Fruit fly (Drosophila melanogaster): ENCODE results near the gene CG3246.

The CG3246 gene

dm6 chr2L:3439502-3439901, 22.2 kb downstream of the CG3246 start (continued):
- TF ChIP-seq gce (GFP tag; IDR thresholded peaks at IDR 0.05) (no peak), CG6813 (GFP tag; optimal IDR thresholded peaks at IDR 0.05) (no peak), Opbp (GFP tag; IDR thresholded peaks at IDR 0.05; ENCODE audit: partially characterized antibody) (no peak), slp2 (GFP tag; optimal IDR thresholded peaks at IDR 0.05) (no peak), CG9817 (tag; optimal IDR thresholded peaks at IDR 0.05) (no peak), Ets97D (GFP tag; optimal IDR thresholded peaks at IDR 0.05) (no peak), CG18619 (GFP tag; optimal IDR thresholded peaks at IDR 0.05) (no peak), CG2202 (tag; optimal IDR thresholded peaks at IDR 0.05) (no peak), CG32772 (GFP tag; IDR thresholded peaks at IDR 0.05) (no peak), CG34376 (GFP tag; optimal IDR thresholded peaks at IDR 0.05) (no peak), NK7.1 (GFP tag; optimal IDR thresholded peaks at IDR 0.05) (no peak), CG9215 (GFP tag; IDR thresholded peaks at IDR 0.05) (no peak), Gsc (GFP tag; IDR thresholded peaks at IDR 0.05) (no peak), eve (GFP tag; optimal IDR thresholded peaks at IDR 0.05) (peak in 1 of 2 experiments; percentile 2), al (GFP tag; IDR thresholded peaks at IDR 0.05) (no peak), CG12219 (GFP tag; optimal IDR thresholded peaks at IDR 0.05) (no peak), CG18764 (GFP tag; optimal IDR thresholded peaks at IDR 0.05) (no peak), fd96Cb (tag; optimal IDR thresholded peaks at IDR 0.05) (peak; percentile 20), Elba2 (GFP tag; optimal IDR thresholded peaks at IDR 0.05) (no peak), tll (GFP tag; optimal IDR thresholded peaks at IDR 0.05) (no peak), pzg (GFP tag; optimal IDR thresholded peaks at IDR 0.05) (no peak), en (GFP tag; optimal IDR thresholded peaks at IDR 0.05) (no peak), crc (GFP tag; optimal IDR thresholded peaks at IDR 0.05) (no peak), CG4424 (GFP tag; optimal IDR thresholded peaks at IDR 0.05) (no peak), gcm2 (GFP tag; optimal IDR thresholded peaks at IDR 0.05) (no peak), nau (GFP tag; optimal IDR thresholded peaks at IDR 0.05) (no peak), Sox100B (GFP tag; optimal IDR thresholded peaks at IDR 0.05) (peak; percentile 20), Abd-B (GFP tag; optimal IDR thresholded peaks at IDR 0.05) (no peak), CG16863 (GFP tag; optimal IDR thresholded peaks at IDR 0.05) (no peak), tna (GFP tag; IDR thresholded peaks at IDR 0.05; ENCODE audit: partially characterized antibody) (no peak), zen (tag; optimal IDR thresholded peaks at IDR 0.05) (no peak), Six4 (GFP tag; optimal IDR thresholded peaks at IDR 0.05) (no peak), br (optimal IDR thresholded peaks at IDR 0.05) (no peak), Bgb (GFP tag; IDR thresholded peaks at IDR 0.05; ENCODE audit: partially characterized antibody) (no peak), grau (tag; optimal IDR thresholded peaks at IDR 0.05) (peak; percentile 26), twi (tag; optimal IDR thresholded peaks at IDR 0.05) (no peak), CG31388 (GFP tag; optimal IDR thresholded peaks at IDR 0.05) (no peak), CG8765 (GFP tag; IDR thresholded peaks at IDR 0.05) (no peak), CG13296 (GFP tag; optimal IDR thresholded peaks at IDR 0.05) (no peak), CG15479 (GFP tag; optimal IDR thresholded peaks at IDR 0.05) (no peak), H15 (GFP tag; IDR thresholded peaks at IDR 0.05) (no peak), CG30403 (GFP tag; optimal IDR thresholded peaks at IDR 0.05) (peak; percentile 3), CG7271 (tag; optimal IDR thresholded peaks at IDR 0.05) (no peak), Sry-δ (GFP tag; optimal IDR thresholded peaks at IDR 0.05) (no peak), CG12071 (GFP tag; optimal IDR thresholded peaks at IDR 0.05) (no peak), CG33557 (GFP tag; optimal IDR thresholded peaks at IDR 0.05) (peak; percentile 31), CG1602 (GFP tag; optimal IDR thresholded peaks at IDR 0.05) (no peak), Max (GFP tag; optimal IDR thresholded peaks at IDR 0.05) (no peak), ATbp (GFP tag; optimal IDR thresholded peaks at IDR 0.05) (no peak), CTCF (GFP tag; optimal IDR thresholded peaks at IDR 0.05) (no peak), Med (GFP tag) (no peak), CG14050 (GFP tag; IDR thresholded peaks at IDR 0.05) (no peak), YL-1 (GFP tag; optimal IDR thresholded peaks at IDR 0.05) (no peak)
